Fruit fly (Drosophila melanogaster) whole organism, wandering third instar larva: ENCODE data around the gene CG15563.

Experiments used
- OdsH ChIP-seq: fragments of 200-800 bp; sonication (Bioruptor generic); optimal IDR thresholded peaks from 2 replicates; lab custom pipeline; 2016; ENCODE audit warnings: missing biosample characterization, mild to moderate bottlenecking, missing genetic modification characterization
- psq ChIP-seq: fragments of 200-800 bp; sonication (Bioruptor generic); optimal IDR thresholded peaks from 3 replicates; lab custom pipeline; 2017; ENCODE audit warnings: missing biosample characterization, mild to moderate bottlenecking, missing genetic modification characterization, moderate library complexity
- tai ChIP-seq: sonication (Bioruptor generic); optimal IDR thresholded peaks from 2 replicates; lab custom pipeline; 2016; ENCODE audit warnings: missing biosample characterization, missing genetic modification characterization

dm6 chr3R:31215830-31216229 is 16.3 kb downstream of the CG15563 start, which contains the start of gene CG15561:
- TF ChIP-seq OdsH: no peak
- TF ChIP-seq tai (GFP tag; lab: Kevin White, UChicago): no peak
- TF ChIP-seq psq (GFP tag; lab: Kevin White, UChicago): no peak
